Worm (Caenorhabditis elegans): ENCODE results near the gene Y24D9B.1.

DNA sequence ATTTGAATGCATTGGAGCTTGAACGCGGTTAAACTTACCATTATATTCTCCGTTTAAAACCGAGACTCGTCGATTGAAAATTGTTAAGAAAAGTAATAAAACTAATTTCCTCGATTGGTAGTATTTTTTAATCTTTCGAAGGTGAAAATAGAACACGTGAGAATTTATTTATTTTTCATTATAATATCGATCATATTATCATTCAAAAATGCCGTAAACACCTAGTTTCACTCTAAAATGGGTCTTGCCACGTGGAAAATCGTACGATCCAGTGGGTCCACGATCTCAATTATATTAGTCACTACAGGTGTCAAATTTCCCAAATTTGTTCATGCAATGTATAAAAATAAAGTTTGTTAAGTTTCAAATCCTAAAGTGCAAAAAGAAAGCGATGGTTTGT is 39.7 kb downstream of the Y24D9B.1 start, which contains the start of gene W03B1.9:
- TF ChIP-seq dao-5 (tag; optimal IDR thresholded peaks at IDR 0.05), result no peak
- TF ChIP-seq him-1 (tag; optimal IDR thresholded peaks at IDR 0.05), result no peak
